Worm (Caenorhabditis elegans) whole organism, early embryonic: ENCODE results near the gene asns-2.

ENCODE experiments used
- B0310.2 ChIP-seq: sonication (generic microtip); optimal IDR thresholded peaks from 2 replicates; lab custom pipeline; 2016; ENCODE audit warnings: mild to moderate bottlenecking, missing genetic modification characterization, missing compliant biosample characterization
- F13C5.2 ChIP-seq: sonication (generic microtip); optimal IDR thresholded peaks from 2 replicates; lab custom pipeline; 2017; ENCODE audit warnings: mild to moderate bottlenecking, missing genetic modification characterization, inconsistent platforms, missing compliant biosample characterization
- aly-1 ChIP-seq: sonication (generic microtip); optimal IDR thresholded peaks from 2 replicates; lab custom pipeline; 2016; ENCODE audit warnings: missing genetic modification characterization, missing compliant biosample characterization
- ama-1 ChIP-seq: fragments of 150-350 bp; optimal IDR thresholded peaks from 2 replicates; lab custom pipeline; 2014
- ceh-13 ChIP-seq: fragments of 200-800 bp; sonication (Bioruptor generic); optimal IDR thresholded peaks from 2 replicates; lab custom pipeline; 2018; ENCODE audit warnings: mild to moderate bottlenecking, missing genetic modification characterization, missing compliant biosample characterization
- ceh-36 ChIP-seq: sonication (generic microtip); optimal IDR thresholded peaks from 2 replicates; lab custom pipeline; 2016; ENCODE audit warnings: missing genetic modification characterization, inconsistent platforms, missing compliant biosample characterization
- ets-7 ChIP-seq: sonication (generic microtip); optimal IDR thresholded peaks from 2 replicates; lab custom pipeline; 2016; ENCODE audit warnings: missing genotype, missing genetic modification characterization, missing compliant biosample characterization
- flt-1 ChIP-seq: fragments of 200-800 bp; sonication (Bioruptor generic); IDR thresholded peaks from 2 replicates; pipeline ENCODE4 v1.3.6; 2022; ENCODE audit warnings: missing genetic modification characterization, missing compliant biosample characterization
- hmbx-1 ChIP-seq: sonication (generic microtip); optimal IDR thresholded peaks from 2 replicates; lab custom pipeline; 2016; ENCODE audit warnings: mild to moderate bottlenecking, missing genetic modification characterization, missing compliant biosample characterization
- hmg-4 ChIP-seq: fragments of 200-800 bp; sonication (Bioruptor generic); optimal IDR thresholded peaks from 2 replicates; lab custom pipeline; 2018; ENCODE audit warnings: mild to moderate bottlenecking, missing genetic modification characterization, missing compliant biosample characterization
- hnd-1 ChIP-seq: sonication (generic microtip); optimal IDR thresholded peaks from 2 replicates; lab custom pipeline; 2016; ENCODE audit warnings: missing genetic modification characterization, missing compliant biosample characterization
- pes-1 ChIP-seq: fragments of 200-800 bp; sonication (Bioruptor generic); IDR thresholded peaks from 2 replicates; pipeline ENCODE4 v1.3.6; 2022; ENCODE audit warnings: missing genetic modification reagents, missing genetic modification characterization, missing compliant biosample characterization
- scrt-1 ChIP-seq: fragments of 200-800 bp; sonication (Bioruptor generic); IDR thresholded peaks from 2 replicates; pipeline ENCODE4 v1.3.6; 2022; ENCODE audit warnings: missing genetic modification characterization, missing compliant biosample characterization
- sea-1 ChIP-seq: fragments of 200-800 bp; sonication (Bioruptor generic); conservative IDR thresholded peaks from 2 replicates; pipeline ENCODE4 v1.3.6; 2022; ENCODE audit warnings: missing genetic modification characterization, missing compliant biosample characterization
- tbx-11 ChIP-seq: fragments of 200-800 bp; sonication (Bioruptor generic); IDR thresholded peaks from 2 replicates; pipeline ENCODE4 v1.3.6; 2022; ENCODE audit warnings: missing genetic modification characterization, missing compliant biosample characterization
- tbx-37 ChIP-seq: fragments of 200-800 bp; sonication (Bioruptor generic); conservative IDR thresholded peaks from 2 replicates; pipeline ENCODE4 v1.3.6; 2022; ENCODE audit warnings: missing genetic modification reagents, missing genetic modification characterization, missing compliant biosample characterization
- tra-4 ChIP-seq: sonication (generic microtip); optimal IDR thresholded peaks from 2 replicates; lab custom pipeline; 2017; ENCODE audit warnings: missing genetic modification characterization, missing compliant biosample characterization

Gene asns-2

ce11 chrX:8750660-8751059, at the start of gene asns-2:
Gene asns-2 (minus strand): TSS chrX:8750941.
- peak; percentile 13 for TF ChIP-seq aly-1 (tag; lab: Kevin White, UChicago)
- no peak for TF ChIP-seq F13C5.2 (tag; lab: Kevin White, UChicago)
- TF ChIP-seq tbx-37, result no peak
- TF ChIP-seq hmg-4 (GFP tag; lab: Kevin White, UChicago), result no peak
- no peak for TF ChIP-seq ceh-36
- no peak for TF ChIP-seq ama-1 (lab: Kevin White, UChicago)
- no peak for TF ChIP-seq tra-4 (tag; lab: Kevin White, UChicago)

- TF ChIP-seq ceh-13 (GFP tag; lab: Kevin White, UChicago) (no peak), hmbx-1 (no peak), ets-7 (tag; lab: Kevin White, UChicago) (no peak), pes-1 (no peak), hmg-4 (GFP tag; lab: Kevin White, UChicago) (no peak), sea-1 (no peak), tbx-37 (no peak), tbx-11 (GFP tag; lab: Robert Waterston, UW) (no peak), ceh-36 (no peak), flt-1 (no peak), F13C5.2 (tag; lab: Kevin White, UChicago) (no peak), ama-1 (lab: Kevin White, UChicago) (no peak), aly-1 (tag; lab: Kevin White, UChicago) (no peak), B0310.2 (tag; lab: Kevin White, UChicago) (no peak), tra-4 (tag; lab: Kevin White, UChicago) (no peak), scrt-1 (GFP tag; lab: Robert Waterston, UW) (no peak), hnd-1 (no peak)
Observed at ce11 chrX:8800355-8800754, 49.6 kb upstream of the asns-2 start.

ce11 chrX:8799925-8800324, 49.2 kb upstream of the asns-2 start:
- TF ChIP-seq flt-1 (no peak), ceh-36 (no peak), ets-7 (tag; lab: Kevin White, UChicago) (no peak), ama-1 (lab: Kevin White, UChicago) (no peak), hmbx-1 (no peak), hnd-1 (no peak), tra-4 (tag; lab: Kevin White, UChicago) (no peak), aly-1 (tag; lab: Kevin White, UChicago) (no peak), F13C5.2 (tag; lab: Kevin White, UChicago) (no peak), scrt-1 (GFP tag; lab: Robert Waterston, UW) (no peak), hmg-4 (GFP tag; lab: Kevin White, UChicago) (no peak)

- no peak for TF ChIP-seq ama-1 (lab: Kevin White, UChicago)
- no peak for TF ChIP-seq ceh-13 (GFP tag; lab: Kevin White, UChicago)
- no peak for TF ChIP-seq ceh-36
- TF ChIP-seq flt-1, result no peak
Observed at ce11 chrX:8797653-8798052, 46.9 kb upstream of the asns-2 start.

- no peak for TF ChIP-seq ceh-36
- no peak for TF ChIP-seq aly-1 (tag; lab: Kevin White, UChicago)
- TF ChIP-seq F13C5.2 (tag; lab: Kevin White, UChicago), result no peak
- no peak for TF ChIP-seq ceh-13 (GFP tag; lab: Kevin White, UChicago)
- no peak for TF ChIP-seq ets-7 (tag; lab: Kevin White, UChicago)
- TF ChIP-seq tra-4 (tag; lab: Kevin White, UChicago), result no peak
- TF ChIP-seq hmg-4 (GFP tag; lab: Kevin White, UChicago), result no peak
- TF ChIP-seq hmbx-1, result no peak
- TF ChIP-seq B0310.2 (tag; lab: Kevin White, UChicago), result no peak
- 0 out of 2 replicates have a peak, but pooled peaks have one; percentile 27 for TF ChIP-seq sea-1
- peak; percentile 72 for TF ChIP-seq pes-1
- no peak for TF ChIP-seq scrt-1 (GFP tag; lab: Robert Waterston, UW)
- TF ChIP-seq tbx-11 (GFP tag; lab: Robert Waterston, UW), result no peak
- no peak for TF ChIP-seq flt-1
- TF ChIP-seq ama-1 (lab: Kevin White, UChicago), result no peak
- TF ChIP-seq hnd-1, result no peak
- TF ChIP-seq tbx-37, result no peak
Observed at ce11 chrX:8796699-8797282, 46.0 kb upstream of the asns-2 start, which contains the start of gene R04E5.7. Gene R04E5.7 (minus strand): TSS chrX:8797262.

DNA sequence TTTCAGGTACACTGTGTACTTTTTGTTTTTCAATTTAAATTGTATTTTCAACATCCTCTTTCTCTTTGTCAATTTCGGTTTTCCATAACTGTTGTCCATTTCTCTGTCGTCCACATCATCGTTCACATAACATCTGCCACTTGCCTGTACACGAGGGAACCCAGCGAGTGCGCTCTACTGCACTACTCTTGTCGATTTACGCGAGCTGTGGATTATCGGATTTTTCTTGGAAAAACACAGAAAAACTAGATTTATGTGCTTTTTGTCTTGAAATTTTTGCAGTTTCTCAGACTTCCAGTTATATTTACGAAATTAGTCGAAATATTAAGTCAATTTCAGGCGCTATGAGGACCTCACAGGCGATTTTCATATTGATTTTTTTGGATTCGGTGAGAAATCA, 41.1 kb upstream of the asns-2 start, which contains the start of gene chup-1:
Gene chup-1, plus strand, starts transcription at position 340 of the 400 bp plus-strand sequence.
- no peak for TF ChIP-seq ceh-36
- no peak for TF ChIP-seq flt-1
- no peak for TF ChIP-seq tbx-37
- no peak for TF ChIP-seq scrt-1 (GFP tag; lab: Robert Waterston, UW)
- TF ChIP-seq ets-7 (tag; lab: Kevin White, UChicago), result no peak
- TF ChIP-seq tra-4 (tag; lab: Kevin White, UChicago), result no peak
- TF ChIP-seq tbx-11 (GFP tag; lab: Robert Waterston, UW), result no peak
- no peak for TF ChIP-seq hmbx-1
- no peak for TF ChIP-seq sea-1
- no peak for TF ChIP-seq hnd-1
- no peak for TF ChIP-seq F13C5.2 (tag; lab: Kevin White, UChicago)
- no peak for TF ChIP-seq B0310.2 (tag; lab: Kevin White, UChicago)
- TF ChIP-seq pes-1, result no peak
- no peak for TF ChIP-seq ama-1 (lab: Kevin White, UChicago)
- TF ChIP-seq aly-1 (tag; lab: Kevin White, UChicago), result no peak
- TF ChIP-seq hmg-4 (GFP tag; lab: Kevin White, UChicago), result no peak

DNA sequence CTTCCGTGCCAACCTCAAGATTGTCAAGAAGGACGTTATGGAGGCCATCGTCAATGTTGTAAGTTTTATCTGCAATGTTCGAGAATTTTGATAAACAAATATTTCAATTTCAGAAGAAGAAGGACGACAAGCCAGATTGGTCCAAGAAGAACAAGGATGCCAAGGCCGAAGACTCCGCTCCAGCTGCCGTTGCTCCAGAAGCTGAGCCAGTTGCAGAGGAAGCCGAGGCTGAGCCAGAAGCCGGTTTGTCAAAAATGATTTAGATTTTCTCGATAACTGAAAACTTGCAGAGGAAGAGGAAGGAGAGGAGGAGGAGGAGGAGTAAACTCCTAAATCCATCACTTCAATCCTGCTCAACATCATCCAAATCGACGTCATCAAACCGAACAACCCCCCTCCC, 39.4 kb upstream of the asns-2 start:
- TF ChIP-seq hnd-1 (no peak), ets-7 (tag; lab: Kevin White, UChicago) (no peak), sea-1 (no peak), F13C5.2 (tag; lab: Kevin White, UChicago) (no peak), tra-4 (tag; lab: Kevin White, UChicago) (no peak), ceh-36 (no peak), pes-1 (no peak), scrt-1 (GFP tag; lab: Robert Waterston, UW) (no peak)
